Fruit fly (Drosophila melanogaster) whole organism, pupa: ENCODE measurements around the gene Gcn5.

Experiments used
- CG13204 ChIP-seq: fragments of 200-800 bp; sonication (Bioruptor generic); optimal IDR thresholded peaks from 2 replicates; lab custom pipeline; 2018; ENCODE audit warnings: missing biosample characterization, mild to moderate bottlenecking, missing genetic modification characterization, moderate library complexity
- CG14655 ChIP-seq: fragments of 200-800 bp; sonication (Bioruptor generic); optimal IDR thresholded peaks from 3 replicates; lab custom pipeline; 2017; ENCODE audit warnings: mild to moderate bottlenecking, missing biosample characterization, missing genetic modification reagents, missing genetic modification characterization
- CG4496 ChIP-seq: fragments of 200-800 bp; sonication (Bioruptor generic); IDR thresholded peaks from 3 replicates; pipeline ENCODE4 v1.3.6; 2022; ENCODE audit warnings: missing biosample characterization, missing genetic modification characterization
- CG8301 ChIP-seq: fragments of 200-800 bp; sonication (Bioruptor generic); optimal IDR thresholded peaks from 2 replicates; lab custom pipeline; 2018; ENCODE audit warnings: missing biosample characterization, mild to moderate bottlenecking, missing genetic modification characterization
- Pif1A ChIP-seq: fragments of 200-800 bp; sonication (Bioruptor generic); optimal IDR thresholded peaks from 3 replicates; lab custom pipeline; 2016; ENCODE audit warnings: missing biosample characterization, missing genetic modification characterization
- gl ChIP-seq: fragments of 200-800 bp; sonication (Bioruptor generic); optimal IDR thresholded peaks from 2 replicates; lab custom pipeline; 2018; ENCODE audit warnings: missing biosample characterization, mild to moderate bottlenecking, missing genetic modification characterization

DNA sequence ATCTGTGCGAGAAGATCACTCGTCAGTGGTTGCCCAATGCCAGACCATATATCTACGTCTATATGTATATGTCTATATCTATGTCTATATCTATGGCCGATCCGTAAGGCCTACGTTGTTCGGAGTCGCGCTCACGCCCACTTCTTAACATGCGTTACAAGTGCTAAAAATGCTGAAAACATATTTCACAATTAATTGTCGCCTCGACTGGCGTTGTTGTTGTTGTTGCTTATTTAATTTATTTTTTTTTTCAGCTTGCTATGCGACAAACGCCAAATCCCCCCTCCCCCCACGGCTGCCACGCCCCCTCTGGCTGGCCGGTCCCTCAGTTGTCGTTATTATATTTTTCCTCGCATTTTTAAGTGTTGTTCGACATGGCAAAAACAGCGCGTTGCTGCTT lies 40.5 kb upstream of the Gcn5 start:
- TF ChIP-seq Pif1A (GFP tag; lab: Kevin White, UChicago) (no peak), CG4496 (GFP tag; lab: Robert Waterston, UW) (no peak), CG13204 (GFP tag; lab: Kevin White, UChicago) (no peak), CG14655 (GFP tag; lab: Kevin White, UChicago) (no peak), gl (no peak), CG8301 (tag; lab: Kevin White, UChicago) (no peak)
